Fruit fly (Drosophila melanogaster) whole organism, embryonic: ENCODE results near the gene CG11095.

Experiments used
- ATbp ChIP-seq: fragments of 200-800 bp; sonication (Bioruptor generic); optimal IDR thresholded peaks from 2 replicates; lab custom pipeline; 2017; ENCODE audit warnings: missing biosample characterization, mild to moderate bottlenecking, missing genetic modification characterization, missing genetic modification reagents
- Aef1 ChIP-seq: fragments of 200-800 bp; sonication (Bioruptor generic); IDR thresholded peaks from 3 replicates; pipeline ENCODE4 v1.3.6; 2022; ENCODE audit warnings: missing biosample characterization, missing genetic modification characterization
- B-H1 ChIP-seq: fragments of 200-800 bp; sonication (Bioruptor generic); IDR thresholded peaks from 3 replicates; pipeline ENCODE4 v1.3.6; 2022; ENCODE audit warnings: missing biosample characterization, missing genetic modification characterization
- B-H2 ChIP-seq: fragments of 200-800 bp; sonication (Bioruptor generic); optimal IDR thresholded peaks from 2 replicates; lab custom pipeline; 2018; ENCODE audit warnings: missing biosample characterization, mild to moderate bottlenecking, missing genetic modification characterization
- C15 ChIP-seq: fragments of 200-800 bp; sonication (Bioruptor generic); IDR thresholded peaks from 3 replicates; pipeline ENCODE4 v1.3.6; 2022; ENCODE audit warnings: missing biosample characterization, missing genetic modification characterization
- CG10147 ChIP-seq: fragments of 200-800 bp; sonication (Bioruptor generic); optimal IDR thresholded peaks from 2 replicates; lab custom pipeline; 2019; ENCODE audit warnings: missing biosample characterization, mild to moderate bottlenecking, missing genetic modification characterization, moderate library complexity
- CG10366 ChIP-seq: fragments of 200-800 bp; sonication (Bioruptor generic); IDR thresholded peaks from 2 replicates; pipeline ENCODE4 v1.3.6; 2022; ENCODE audit warnings: missing biosample characterization, missing genetic modification characterization
- CG11247 ChIP-seq: fragments of 200-800 bp; sonication (Bioruptor generic); IDR thresholded peaks from 2 replicates; pipeline ENCODE4 v1.3.6; 2022; ENCODE audit warnings: missing biosample characterization, missing genetic modification characterization
- CG11723 ChIP-seq: fragments of 200-800 bp; sonication (Bioruptor generic); optimal IDR thresholded peaks from 2 replicates; lab custom pipeline; 2017; ENCODE audit warnings: missing biosample characterization, mild to moderate bottlenecking, missing genetic modification characterization
- CG14710 ChIP-seq: fragments of 200-800 bp; sonication (Bioruptor generic); optimal IDR thresholded peaks from 3 replicates; lab custom pipeline; 2019; ENCODE audit warnings: missing biosample characterization, mild to moderate bottlenecking, missing genetic modification characterization, moderate library complexity
- CG15269 ChIP-seq: fragments of 200-800 bp; sonication (Bioruptor generic); optimal IDR thresholded peaks from 2 replicates; lab custom pipeline; 2018; ENCODE audit warnings: missing biosample characterization, mild to moderate bottlenecking, missing genetic modification characterization, moderate library complexity
- CG15514 ChIP-seq: fragments of 200-800 bp; sonication (Bioruptor generic); optimal IDR thresholded peaks from 3 replicates; lab custom pipeline; 2017; ENCODE audit warnings: missing biosample characterization, missing genetic modification characterization, mild to moderate bottlenecking, moderate library complexity, missing genetic modification reagents
- CG16815 ChIP-seq: fragments of 200-800 bp; sonication (Bioruptor generic); optimal IDR thresholded peaks from 3 replicates; lab custom pipeline; 2017; ENCODE audit warnings: missing biosample characterization, mild to moderate bottlenecking, missing genetic modification characterization
- CG17361 ChIP-seq: fragments of 200-800 bp; sonication (Bioruptor generic); IDR thresholded peaks from 3 replicates; pipeline ENCODE4 v1.3.6; 2022; ENCODE audit warnings: missing biosample characterization, missing genetic modification characterization
- CG17385 ChIP-seq: fragments of 200-800 bp; sonication (Bioruptor generic); optimal IDR thresholded peaks from 3 replicates; lab custom pipeline; 2018; ENCODE audit warnings: missing biosample characterization, mild to moderate bottlenecking, missing genetic modification characterization
- CG18599 ChIP-seq: fragments of 200-800 bp; sonication (Bioruptor generic); optimal IDR thresholded peaks from 3 replicates; lab custom pipeline; 2017; ENCODE audit warnings: missing biosample characterization, missing genetic modification characterization, mild to moderate bottlenecking, moderate library complexity, missing genetic modification reagents
- CG2678 ChIP-seq: fragments of 200-800 bp; sonication (Bioruptor generic); optimal IDR thresholded peaks from 3 replicates; lab custom pipeline; 2019; ENCODE audit warnings: missing biosample characterization, mild to moderate bottlenecking, missing genetic modification characterization, moderate library complexity
- CG2712 ChIP-seq: fragments of 200-800 bp; optimal IDR thresholded peaks from 3 replicates; lab custom pipeline; 2019; ENCODE audit warnings: missing biosample characterization, mild to moderate bottlenecking, missing genetic modification characterization, moderate library complexity
- CG30431 ChIP-seq: fragments of 200-800 bp; sonication (Bioruptor generic); optimal IDR thresholded peaks from 2 replicates; lab custom pipeline; 2017; ENCODE audit warnings: missing biosample characterization, missing genetic modification characterization
- CG3726 ChIP-seq: fragments of 200-800 bp; sonication (Bioruptor generic); IDR thresholded peaks from 3 replicates; pipeline ENCODE4, ENCODE4 v1.3.6; 2022; ENCODE audit warnings: missing biosample characterization, missing genetic modification characterization
- CG3995 ChIP-seq: fragments of 200-800 bp; sonication (Bioruptor generic); optimal IDR thresholded peaks from 3 replicates; lab custom pipeline; 2016; ENCODE audit warnings: missing biosample characterization, missing genetic modification characterization
- CG7928 ChIP-seq: fragments of 200-800 bp; sonication (Bioruptor generic); optimal IDR thresholded peaks from 2 replicates; lab custom pipeline; 2017; ENCODE audit warnings: missing biosample characterization, mild to moderate bottlenecking, missing genetic modification characterization
- CG7963 ChIP-seq: fragments of 200-800 bp; sonication (Bioruptor generic); IDR thresholded peaks from 3 replicates; pipeline ENCODE4 v1.3.6; 2022; ENCODE audit warnings: missing biosample characterization, missing genetic modification characterization; ENCODE audit not compliant: partially characterized antibody
- CG8281 ChIP-seq: fragments of 200-800 bp; sonication (Bioruptor generic); optimal IDR thresholded peaks from 2 replicates; lab custom pipeline; 2018; ENCODE audit warnings: missing biosample characterization, mild to moderate bottlenecking, missing genetic modification characterization, moderate library complexity
- CG9932 ChIP-seq: fragments of 200-800 bp; sonication (Bioruptor generic); IDR thresholded peaks from 2 replicates; pipeline ENCODE4 v1.3.6; 2022; ENCODE audit warnings: missing biosample characterization, missing genetic modification characterization
- Dip3 ChIP-seq: fragments of 200-800 bp; sonication (Bioruptor generic); optimal IDR thresholded peaks from 3 replicates; lab custom pipeline; 2016; ENCODE audit warnings: missing biosample characterization, missing genetic modification characterization
- Eip74EF ChIP-seq, 2 experiments: fragments of 200-800 bp in 1 of 2; fragments of >200 bp in 1 of 2; sonication (Bioruptor generic) in 1 of 2; optimal IDR thresholded peaks; 2 replicates each; lab custom pipeline; 2017 to 2019; ENCODE audit warnings: missing biosample characterization in 2 of 2, missing genetic modification characterization in 2 of 2, mild to moderate bottlenecking in 1 of 2, moderate library complexity in 1 of 2
- Hr39 ChIP-seq: fragments of >200 bp; optimal IDR thresholded peaks from 2 replicates; lab custom pipeline; 2017
- Hr51 ChIP-seq, 2 experiments: fragments of 200-800 bp; sonication (Bioruptor generic); optimal IDR thresholded peaks; 2 replicates in 1 of 2; 3 replicates in 1 of 2; lab custom pipeline; 2016 to 2018; ENCODE audit warnings: missing biosample characterization in 2 of 2, missing genetic modification characterization in 2 of 2, mild to moderate bottlenecking in 1 of 2, moderate library complexity in 1 of 2
- Lpt ChIP-seq: fragments of >200 bp; optimal IDR thresholded peaks from 2 replicates; lab custom pipeline; 2018; ENCODE audit warnings: missing biosample characterization, missing genetic modification characterization
- Med ChIP-seq: fragments of 200-800 bp; sonication (Bioruptor generic); peaks from one replicate; lab custom pipeline; 2016; ENCODE audit warnings: missing biosample characterization, missing genetic modification characterization, mild to moderate bottlenecking, inconsistent platforms, moderate library complexity
- Meics ChIP-seq: fragments of 200-800 bp; sonication (Bioruptor generic); optimal IDR thresholded peaks from 2 replicates; lab custom pipeline; 2017; ENCODE audit warnings: missing biosample characterization, mild to moderate bottlenecking, missing genetic modification characterization
- al ChIP-seq: fragments of 200-800 bp; sonication (Bioruptor generic); IDR thresholded peaks from 2 replicates; pipeline ENCODE4 v1.3.6; 2022; ENCODE audit warnings: missing biosample characterization, missing genetic modification characterization
- bbx ChIP-seq: fragments of 200-800 bp; sonication (Bioruptor generic); IDR thresholded peaks from 2 replicates; pipeline ENCODE4 v1.3.6; 2022; ENCODE audit warnings: missing biosample characterization, missing genetic modification characterization; ENCODE audit not compliant: partially characterized antibody
- caup ChIP-seq: fragments of 200-800 bp; sonication (Bioruptor generic); optimal IDR thresholded peaks from 3 replicates; lab custom pipeline; 2017; ENCODE audit warnings: missing biosample characterization, mild to moderate bottlenecking, missing genetic modification characterization, moderate library complexity; ENCODE audit not compliant: severe bottlenecking
- crol ChIP-seq: fragments of 200-800 bp; sonication (Bioruptor generic); IDR thresholded peaks from 2 replicates; pipeline ENCODE4 v1.3.6; 2022; ENCODE audit warnings: missing biosample characterization, missing genetic modification characterization
- dan ChIP-seq: fragments of 200-800 bp; sonication (Bioruptor generic); IDR thresholded peaks from 2 replicates; pipeline ENCODE4 v1.3.6; 2022; ENCODE audit warnings: missing biosample characterization, missing genetic modification characterization
- eve ChIP-seq, 2 experiments: fragments of >200 bp; optimal IDR thresholded peaks; 2 replicates each; lab custom pipeline; 2017; ENCODE audit warnings: missing biosample characterization in 2 of 2, missing genetic modification characterization in 2 of 2
- exex ChIP-seq: fragments of 200-800 bp; sonication (Bioruptor generic); optimal IDR thresholded peaks from 4 replicates; lab custom pipeline; 2018; ENCODE audit warnings: missing biosample characterization, mild to moderate bottlenecking, missing genetic modification characterization, moderate library complexity
- gcm2 ChIP-seq: fragments of 200-800 bp; sonication (Bioruptor generic); optimal IDR thresholded peaks from 2 replicates; lab custom pipeline; 2016; ENCODE audit warnings: missing biosample characterization, missing genetic modification characterization
- gsb ChIP-seq: fragments of 200-800 bp; sonication (Bioruptor generic); IDR thresholded peaks from 2 replicates; pipeline ENCODE4 v1.3.6; 2022; ENCODE audit warnings: missing biosample characterization, missing genetic modification characterization
- ind ChIP-seq: fragments of 200-800 bp; sonication (Bioruptor generic); optimal IDR thresholded peaks from 3 replicates; lab custom pipeline; 2016; ENCODE audit warnings: missing biosample characterization, missing genetic modification characterization
- lbe ChIP-seq: fragments of 200-800 bp; sonication (Bioruptor generic); optimal IDR thresholded peaks from 2 replicates; lab custom pipeline; 2016; ENCODE audit warnings: missing biosample characterization, mild to moderate bottlenecking, missing genetic modification characterization
- mld ChIP-seq: fragments of 200-800 bp; sonication (Bioruptor generic); IDR thresholded peaks from 3 replicates; pipeline ENCODE4 v1.3.6; 2022; ENCODE audit warnings: missing biosample characterization, missing genetic modification characterization; ENCODE audit not compliant: partially characterized antibody
- seq ChIP-seq: fragments of 200-800 bp; sonication (Bioruptor generic); IDR thresholded peaks from 2 replicates; pipeline ENCODE4 v1.3.6; 2022; ENCODE audit warnings: missing biosample characterization, missing genetic modification characterization
- tgo ChIP-seq: fragments of 200-800 bp; sonication (Bioruptor generic); IDR thresholded peaks from 3 replicates; pipeline ENCODE4 v1.3.6; 2022; ENCODE audit warnings: missing biosample characterization, missing genetic modification characterization
- tna ChIP-seq: fragments of 200-800 bp; sonication (Bioruptor generic); IDR thresholded peaks from 2 replicates; pipeline ENCODE4 v1.3.6; 2022; ENCODE audit warnings: missing biosample characterization, missing genetic modification characterization; ENCODE audit not compliant: partially characterized antibody
- vvl ChIP-seq: fragments of 200-800 bp; sonication (Bioruptor generic); IDR thresholded peaks from 2 replicates; pipeline ENCODE4 v1.3.6; 2022; ENCODE audit warnings: missing biosample characterization, missing genetic modification characterization
- wor ChIP-seq: fragments of 200-800 bp; sonication (Bioruptor generic); IDR thresholded peaks from 2 replicates; pipeline ENCODE4 v1.3.6; 2022; ENCODE audit warnings: missing biosample characterization, missing genetic modification characterization
- zfh1 ChIP-seq: fragments of 200-800 bp; sonication (Bioruptor generic); IDR thresholded peaks from 3 replicates; pipeline ENCODE4 v1.3.6; 2022; ENCODE audit warnings: missing biosample characterization, missing genetic modification characterization

CG11095 gene

DNA sequence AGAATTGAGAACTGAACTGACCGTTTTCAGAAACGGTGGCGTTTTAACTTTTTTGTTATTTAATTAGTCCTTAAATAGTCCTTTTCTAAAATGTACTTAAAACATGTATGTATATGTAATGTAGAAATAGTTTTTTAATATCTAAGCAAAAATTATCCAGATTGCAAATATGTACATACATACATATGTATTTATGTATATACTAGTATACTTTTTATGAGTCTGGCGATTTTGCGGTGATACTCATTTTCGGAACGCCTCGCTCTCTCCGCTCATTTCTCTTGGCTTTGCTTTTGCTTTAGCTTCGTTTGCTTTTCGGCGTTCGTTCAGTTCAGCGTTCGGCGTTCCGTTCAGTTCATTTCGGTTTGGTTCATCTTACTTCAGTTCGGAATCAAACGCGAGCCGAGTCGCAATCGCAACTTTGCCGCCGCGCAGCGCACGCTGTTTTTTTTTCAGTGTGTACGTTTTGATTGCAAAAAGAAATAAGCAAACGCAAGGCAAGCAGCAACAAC, 49.1 kb upstream of the CG11095 start, which contains the start of gene rdgB (continued):
- TF ChIP-seq bbx (GFP tag; lab: Robert Waterston, UW) (peak; percentile 53; the same call in 1 of the 2 replicates), CG7928 (GFP tag; lab: Kevin White, UChicago) (peak; percentile 9), ATbp (peak; percentile 85), CG14710 (tag; lab: Kevin White, UChicago) (peak; percentile 70), CG7963 (GFP tag; lab: Robert Waterston, UW) (no peak), exex (tag; lab: Kevin White, UChicago) (peak; percentile 32), CG30431 (GFP tag; lab: Kevin White, UChicago) (peak; percentile 58), CG2678 (tag; lab: Kevin White, UChicago) (peak; percentile 89), CG17361 (peak; percentile 94), CG11247 (peak; percentile 77), CG2712 (peak; percentile 85), CG17385 (GFP tag; lab: Kevin White, UChicago) (peak; percentile 80), ind (GFP tag; lab: Kevin White, UChicago) (peak; percentile 76), CG3726 (GFP tag; lab: Robert Waterston, UW) (no peak), seq (GFP tag; lab: Robert Waterston, UW) (peak; percentile 33; the same call in 1 of the 2 replicates), B-H1 (GFP tag; lab: Robert Waterston, UW) (peak; percentile 15; the same call in 1 of the 3 replicates), CG9932 (peak; percentile 68), caup (GFP tag; lab: Kevin White, UChicago) (peak; percentile 81), zfh1 (GFP tag; lab: Robert Waterston, UW) (peak; percentile 64; the same call in 2 of the 3 replicates), gcm2 (GFP tag; lab: Kevin White, UChicago) (peak; percentile 41), al (GFP tag; lab: Robert Waterston, UW) (peak; percentile 64), CG11723 (GFP tag; lab: Kevin White, UChicago) (peak; percentile 72), C15 (GFP tag; lab: Robert Waterston, UW) (0 out of 3 replicates have a peak, but pooled peaks have one; percentile 38), Hr51 (GFP tag; optimal IDR thresholded peaks at IDR 0.05; lab: Kevin White, UChicago) (peak; percentile 43 to 85), Lpt (GFP tag; lab: Kevin White, UChicago) (no peak), Med (peak; percentile 74), CG10147 (GFP tag; lab: Kevin White, UChicago) (peak; percentile 78), Meics (peak; percentile 87), gsb (GFP tag; lab: Robert Waterston, UW) (no peak), CG15269 (tag; lab: Kevin White, UChicago) (peak; percentile 84), tna (no peak), Dip3 (GFP tag; lab: Kevin White, UChicago) (peak; percentile 42), wor (peak; percentile 67), tgo (peak; percentile 71), eve (GFP tag; optimal IDR thresholded peaks at IDR 0.05; lab: Kevin White, UChicago) (peak in 1 of 2 experiments; percentile 92), crol (GFP tag; lab: Robert Waterston, UW) (no peak), CG3995 (GFP tag; lab: Kevin White, UChicago) (peak; percentile 30), lbe (GFP tag; lab: Kevin White, UChicago) (peak; percentile 60), Eip74EF (GFP tag; optimal IDR thresholded peaks at IDR 0.05; lab: Kevin White, UChicago) (peak in 1 of 2 experiments; percentile 69), CG16815 (GFP tag; lab: Kevin White, UChicago) (peak; percentile 70), CG10366 (peak; percentile 35), CG18599 (GFP tag; lab: Kevin White, UChicago) (peak; percentile 87), CG8281 (tag; lab: Kevin White, UChicago) (peak; percentile 51), Hr39 (lab: Kevin White, UChicago) (no peak), mld (GFP tag; lab: Robert Waterston, UW) (no peak), vvl (GFP tag; lab: Robert Waterston, UW) (peak; percentile 83; the same call in 1 of the 2 replicates), B-H2 (GFP tag; lab: Kevin White, UChicago) (peak; percentile 78), dan (no peak), CG15514 (peak; percentile 98), Aef1 (GFP tag; lab: Robert Waterston, UW) (peak; percentile 67)
